Fruit fly (Drosophila melanogaster): ENCODE results near the gene wrm1.

Gene wrm1

DNA sequence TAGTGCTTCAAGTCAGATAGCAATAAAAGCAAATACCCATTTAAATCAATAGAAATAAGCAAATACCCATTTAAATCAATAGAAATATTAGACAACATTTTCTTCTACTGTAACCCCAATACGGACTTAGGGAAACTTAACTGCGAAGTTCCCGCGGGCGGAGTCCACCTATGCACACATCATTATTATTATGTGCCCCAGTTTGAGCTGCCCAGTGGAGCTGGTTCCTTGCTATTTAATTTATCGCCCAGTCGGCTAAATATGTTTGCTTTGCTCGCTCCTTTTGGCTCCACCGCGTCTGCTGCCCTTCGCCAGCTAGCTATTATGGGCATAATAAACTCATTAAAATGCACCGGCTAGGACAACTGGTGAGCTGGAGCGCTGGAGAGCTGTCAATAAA, 34.4 kb downstream of the wrm1 start:
- TF ChIP-seq CG9705 (GFP tag; optimal IDR thresholded peaks at IDR 0.05), result no peak
- TF ChIP-seq fru (GFP tag; optimal IDR thresholded peaks at IDR 0.05), result no peak
- TF ChIP-seq dsf (GFP tag; optimal IDR thresholded peaks at IDR 0.05; ENCODE audit: borderline replicate concordance), result no peak
- TF ChIP-seq Abd-B (GFP tag; optimal IDR thresholded peaks at IDR 0.05), result no peak
- no peak for TF ChIP-seq jim (GFP tag; optimal IDR thresholded peaks at IDR 0.05)
- TF ChIP-seq Myc (optimal IDR thresholded peaks at IDR 0.05), result no peak
- no peak for TF ChIP-seq woc (GFP tag; optimal IDR thresholded peaks at IDR 0.05)

Measured in whole organism, wandering third instar larva.